Worm (Caenorhabditis elegans) whole organism, dauer: ENCODE measurements around the gene Y51A2A.5.

Experiments
- unc-62 ChIP-seq: sonication (generic microtip); optimal IDR thresholded peaks from 2 replicates; lab custom pipeline; 2017; ENCODE audit warnings: missing biosample characterization, missing genetic modification reagents, missing genetic modification characterization

Gene Y51A2A.5

DNA sequence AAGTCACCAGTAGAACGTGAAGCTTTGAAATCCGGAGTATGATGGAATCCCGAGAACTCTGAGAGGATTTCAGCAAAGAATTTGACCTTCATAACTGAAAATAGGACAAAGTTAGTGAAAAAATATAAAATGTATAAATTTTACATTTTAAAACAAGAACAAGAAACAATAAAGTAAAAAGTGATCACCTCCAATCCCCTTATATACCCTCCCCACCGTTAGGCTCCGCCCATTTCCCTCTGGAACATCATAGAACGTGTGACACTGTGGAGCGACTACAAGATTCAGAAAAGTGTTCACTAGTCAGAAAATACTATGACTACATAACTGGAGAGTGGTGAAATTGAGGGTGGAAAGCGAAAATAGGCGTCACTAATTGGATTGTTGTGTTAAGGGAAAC, 32.5 kb downstream of the Y51A2A.5 start, which contains the start of gene B0462.4:
Gene B0462.4, minus strand, starts transcription at position 101 of the 400 bp plus-strand sequence.
- no peak for TF ChIP-seq unc-62

DNA sequence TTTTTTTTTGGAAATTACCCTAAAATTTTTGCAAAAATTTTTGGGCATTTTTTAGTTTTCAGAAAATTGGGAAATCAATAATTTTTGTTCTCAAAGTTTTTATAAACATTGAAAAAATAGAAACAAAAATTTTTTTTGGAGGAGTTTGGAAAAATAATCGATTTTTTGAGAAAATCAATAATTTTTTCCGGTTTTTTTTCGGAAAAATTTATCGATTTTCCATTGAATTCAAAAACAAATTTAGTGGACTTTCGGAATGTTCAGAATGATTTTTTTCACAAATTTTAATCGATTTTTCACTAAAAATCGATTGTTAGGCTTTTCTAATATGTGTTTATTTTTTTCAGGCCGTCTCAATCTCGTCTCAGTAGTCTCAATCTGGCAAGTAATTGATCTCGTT, 39.0 kb downstream of the Y51A2A.5 start:
- no peak for TF ChIP-seq unc-62

DNA sequence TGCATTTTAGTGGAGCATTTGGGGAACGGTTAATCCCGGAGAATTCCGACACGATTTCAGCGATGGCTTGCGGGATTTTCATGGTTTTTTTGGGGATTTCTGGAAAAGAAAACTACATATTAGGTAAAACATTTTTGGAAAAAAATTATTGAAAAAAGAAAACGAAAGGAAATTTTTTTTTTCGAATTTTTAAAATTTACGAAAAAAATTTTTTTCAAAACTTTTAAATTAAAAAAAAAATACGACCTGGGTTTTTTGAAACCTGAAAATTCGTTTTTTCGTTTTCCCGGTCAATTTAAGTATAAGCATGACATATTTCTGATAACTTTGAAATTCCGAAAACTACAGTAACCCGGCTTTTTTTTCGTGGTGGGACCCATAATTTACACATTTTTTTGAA, 41.2 kb downstream of the Y51A2A.5 start, which contains the start of gene C08E8.10:
Gene C08E8.10, minus strand, starts transcription at position 101 of the 400 bp plus-strand sequence.
- TF ChIP-seq unc-62: no peak

DNA sequence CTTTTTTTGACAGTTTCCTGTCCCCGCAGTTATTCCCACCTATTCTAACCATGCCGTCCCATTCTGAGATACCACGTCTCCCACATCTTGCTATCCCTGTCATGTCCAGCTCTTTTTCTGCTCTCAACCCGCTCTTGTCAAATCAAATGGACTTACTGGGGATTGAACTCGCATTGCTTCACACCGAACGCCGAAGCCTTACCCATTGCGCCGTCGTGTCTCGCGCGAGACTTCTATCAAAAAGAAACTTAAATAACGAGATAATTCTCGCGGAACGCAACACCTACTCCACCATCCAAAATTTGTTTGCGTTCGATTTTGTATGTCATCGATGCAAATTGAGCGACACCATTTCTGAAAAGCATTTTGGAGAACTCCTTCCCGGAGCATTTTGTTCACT, 45.6 kb downstream of the Y51A2A.5 start:
- no peak for TF ChIP-seq unc-62

DNA sequence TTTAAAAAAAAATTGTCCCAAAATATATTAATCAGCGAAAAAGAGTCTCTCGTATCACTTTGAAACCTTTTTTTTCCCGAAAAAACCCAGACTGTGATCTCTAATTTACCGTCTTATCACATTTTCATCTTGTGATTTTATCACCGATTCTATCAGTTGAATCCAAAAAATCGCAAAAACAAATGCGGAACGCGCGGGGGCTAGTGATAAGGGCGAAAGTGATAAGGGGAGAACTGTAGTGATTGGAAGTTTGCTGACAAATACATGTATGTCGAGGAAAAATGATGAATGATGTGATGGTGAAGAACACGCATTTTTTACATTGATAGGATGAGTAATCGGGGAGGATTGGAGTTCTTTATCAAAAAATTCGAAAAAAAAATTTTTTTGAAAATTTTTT, 47.5 kb downstream of the Y51A2A.5 start:
- no peak for TF ChIP-seq unc-62

ce11 chrV:18350046-18350445, 51.4 kb downstream of the Y51A2A.5 start, which contains the start of gene C08E8.3:
Gene C08E8.3 (plus strand): TSS chrV:18350129.
- TF ChIP-seq unc-62: no peak
